Worm (Caenorhabditis elegans) whole organism, late embryonic: ENCODE data around the gene F35F10.14.

Source experiments
- T23F11.4 ChIP-seq: fragments of 200-800 bp; sonication (Bioruptor generic); optimal IDR thresholded peaks from 2 replicates; lab custom pipeline; 2018; ENCODE audit warnings: mild to moderate bottlenecking, missing genetic modification characterization, missing compliant biosample characterization
- eyg-1 ChIP-seq: sonication (generic microtip); optimal IDR thresholded peaks from 2 replicates; lab custom pipeline; 2016; ENCODE audit warnings: missing genotype, missing genetic modification characterization, missing compliant biosample characterization
- fkh-10 ChIP-seq: fragments of 150-350 bp; optimal IDR thresholded peaks from 2 replicates; lab custom pipeline; 2014; ENCODE audit warnings: missing biosample characterization, missing genetic modification reagents, missing genetic modification characterization
- hlh-13 ChIP-seq: fragments of 200-800 bp; sonication (Bioruptor generic); optimal IDR thresholded peaks from 2 replicates; lab custom pipeline; 2018; ENCODE audit warnings: mild to moderate bottlenecking, missing genetic modification characterization, missing compliant biosample characterization
- hlh-8 ChIP-seq: sonication (generic microtip); optimal IDR thresholded peaks from 2 replicates; lab custom pipeline; 2016; ENCODE audit warnings: missing genotype, missing genetic modification characterization, missing compliant biosample characterization
- madf-2 ChIP-seq: sonication (generic microtip); optimal IDR thresholded peaks from 2 replicates; lab custom pipeline; 2017; ENCODE audit warnings: missing genetic modification characterization, missing compliant biosample characterization
- pag-3 ChIP-seq: sonication (generic microtip); optimal IDR thresholded peaks from 2 replicates; lab custom pipeline; 2016; ENCODE audit warnings: missing compliant biosample characterization, missing genetic modification characterization, borderline replicate concordance
- pha-4 ChIP-seq: fragments of 150-350 bp; optimal IDR thresholded peaks from 2 replicates; lab custom pipeline; 2018; ENCODE audit warnings: missing biosample characterization, missing genetic modification reagents, missing genetic modification characterization
- pqm-1 ChIP-seq: sonication (generic microtip); optimal IDR thresholded peaks from 2 replicates; lab custom pipeline; 2016; ENCODE audit warnings: missing genetic modification characterization, missing compliant biosample characterization
- rnt-1 ChIP-seq: sonication (generic microtip); optimal IDR thresholded peaks from 2 replicates; lab custom pipeline; 2016; ENCODE audit warnings: missing genetic modification characterization, missing compliant biosample characterization
- sdc-2 ChIP-seq: sonication (generic microtip); optimal IDR thresholded peaks from 2 replicates; lab custom pipeline; 2016; ENCODE audit warnings: missing genotype, missing genetic modification characterization, missing compliant biosample characterization

ce11 chrV:3320005-3320404 is at the start of gene F35F10.14:
- TF ChIP-seq fkh-10 (GFP tag; lab: Kevin White, UChicago) (no peak), sdc-2 (tag; lab: Kevin White, UChicago) (no peak), T23F11.4 (GFP tag; lab: Kevin White, UChicago) (no peak), hlh-8 (tag; lab: Kevin White, UChicago) (no peak), pqm-1 (tag; lab: Kevin White, UChicago) (no peak), pag-3 (tag; lab: Kevin White, UChicago) (no peak), hlh-13 (GFP tag; lab: Kevin White, UChicago) (no peak), eyg-1 (tag; lab: Kevin White, UChicago) (no peak), pha-4 (tag; lab: Kevin White, UChicago) (no peak), madf-2 (tag; lab: Kevin White, UChicago) (no peak), rnt-1 (tag; lab: Kevin White, UChicago) (no peak)
